Fruit fly (Drosophila melanogaster): ENCODE results near the gene CG14321.

The CG14321 gene

dm6 chr3R:17706971-17707406 lies 26.4 kb upstream of the CG14321 start (continued):
- TF ChIP-seq kni (GFP tag; optimal IDR thresholded peaks at IDR 0.05) (peak; percentile 48), Vsx1 (GFP tag; optimal IDR thresholded peaks at IDR 0.05) (no peak), CG6175 (GFP tag; IDR thresholded peaks at IDR 0.05) (0 out of 3 replicates have a peak, but pooled peaks have one; percentile 35), sug (tag; optimal IDR thresholded peaks at IDR 0.05) (peak; percentile 14), ci (GFP tag; IDR thresholded peaks at IDR 0.05) (0 out of 3 replicates have a peak, but pooled peaks have one; percentile 50), CG4360 (GFP tag; IDR thresholded peaks at IDR 0.05) (no peak), Deaf1 (tag; optimal IDR thresholded peaks at IDR 0.05) (peak; percentile 36), CG17612 (GFP tag; IDR thresholded peaks at IDR 0.05) (no peak), CG18599 (GFP tag; optimal IDR thresholded peaks at IDR 0.05) (peak; percentile 26), slou (GFP tag; optimal IDR thresholded peaks at IDR 0.05) (no peak), abd-A (tag; optimal IDR thresholded peaks at IDR 0.05) (peak; percentile 28), CG16813 (GFP tag; IDR thresholded peaks at IDR 0.05; ENCODE audit: partially characterized antibody) (no peak), twi (tag; optimal IDR thresholded peaks at IDR 0.05) (no peak), ham (GFP tag; IDR thresholded peaks at IDR 0.05) (no peak), caup (GFP tag; optimal IDR thresholded peaks at IDR 0.05; ENCODE audit: severe bottlenecking) (no peak), gce (GFP tag; IDR thresholded peaks at IDR 0.05) (0 out of 3 replicates have a peak, but pooled peaks have one; percentile 27), Adf1 (GFP tag; IDR thresholded peaks at IDR 0.05) (peak; percentile 21; the same call in 1 of the 2 replicates), shn (GFP tag; optimal IDR thresholded peaks at IDR 0.05) (peak; percentile 12), CG30403 (GFP tag; optimal IDR thresholded peaks at IDR 0.05) (no peak), ftz-f1 (GFP tag; optimal IDR thresholded peaks at IDR 0.05) (peak; percentile 83), gem (tag; optimal IDR thresholded peaks at IDR 0.05) (no peak), lab (GFP tag; optimal IDR thresholded peaks at IDR 0.05) (peak; percentile 54), z (GFP tag; IDR thresholded peaks at IDR 0.05) (0 out of 3 replicates have a peak, but pooled peaks have one; percentile 34), rib (GFP tag; IDR thresholded peaks at IDR 0.05) (peak; percentile 65; the same call in 1 of the 2 replicates), Chrac-16 (GFP tag; optimal IDR thresholded peaks at IDR 0.05) (no peak), cg (GFP tag; optimal IDR thresholded peaks at IDR 0.05) (peak; percentile 19), CG8359 (GFP tag; optimal IDR thresholded peaks at IDR 0.05; ENCODE audit: borderline replicate concordance) (no peak), CG15696 (tag; optimal IDR thresholded peaks at IDR 0.05) (no peak), crol (GFP tag; IDR thresholded peaks at IDR 0.05) (peak; percentile 91), Med (GFP tag) (peak; percentile 88), ac (GFP tag; optimal IDR thresholded peaks at IDR 0.05) (no peak), Nf-YA (GFP tag; IDR thresholded peaks at IDR 0.05) (no peak), Opbp (GFP tag; IDR thresholded peaks at IDR 0.05; ENCODE audit: partially characterized antibody) (no peak)

- peak; percentile 59 for TF ChIP-seq Med (GFP tag)
- 0 out of 2 replicates have a peak, but pooled peaks have one; percentile 5 for TF ChIP-seq H2.0 (GFP tag; IDR thresholded peaks at IDR 0.05)
- 0 out of 2 replicates have a peak, but pooled peaks have one; percentile 6 for TF ChIP-seq vvl (GFP tag; IDR thresholded peaks at IDR 0.05)
- TF ChIP-seq Hey (tag; optimal IDR thresholded peaks at IDR 0.05) = peak; percentile 64
- TF ChIP-seq ci (GFP tag; IDR thresholded peaks at IDR 0.05) = 0 out of 3 replicates have a peak, but pooled peaks have one; percentile 29
- TF ChIP-seq CG6791 (GFP tag; IDR thresholded peaks at IDR 0.05; ENCODE audit: partially characterized antibody) = 0 out of 3 replicates have a peak, but pooled peaks have one; percentile 38
- TF ChIP-seq Ets65A (GFP tag) = peak; percentile 60
- TF ChIP-seq CG14860 (GFP tag; IDR thresholded peaks at IDR 0.05; ENCODE audit: partially characterized antibody) = 0 out of 3 replicates have a peak, but pooled peaks have one; percentile 27
- TF ChIP-seq Dfd (GFP tag; optimal IDR thresholded peaks at IDR 0.05) = peak in 1 of 2 experiments; percentile 67
- TF ChIP-seq Meics (GFP tag; optimal IDR thresholded peaks at IDR 0.05) = no peak
- TF ChIP-seq NC2α (GFP tag; optimal IDR thresholded peaks at IDR 0.05) = no peak
Measured at dm6 chr3R:17707799-17708198, 25.6 kb upstream of the CG14321 start.
